Worm (Caenorhabditis elegans): ENCODE results near the gene bmy-1.

bmy-1 gene

DNA sequence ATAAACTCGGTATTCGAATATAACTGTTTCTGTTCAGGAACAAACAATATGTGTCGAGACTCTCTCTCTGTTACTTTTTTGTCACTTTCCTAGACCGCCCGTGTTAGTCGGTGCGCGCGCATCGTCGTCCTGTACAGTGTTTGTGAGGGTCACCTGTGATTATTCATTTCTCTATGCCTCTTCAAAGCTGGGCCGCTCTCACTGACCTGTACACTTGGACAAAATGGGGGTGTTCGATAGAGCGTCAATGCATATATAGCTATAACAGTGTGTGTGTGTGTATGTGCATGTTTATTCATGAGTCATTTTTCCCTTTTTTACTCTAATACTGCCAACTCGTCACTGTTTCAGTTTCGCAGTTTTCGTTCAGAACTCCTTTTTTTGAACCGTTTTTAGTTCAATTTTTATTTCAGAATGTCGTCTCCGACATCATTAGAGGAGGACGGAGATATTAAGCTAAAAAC lies 21.2 kb downstream of the bmy-1 start, which contains the start of gene pkc-3 (continued):
- peak; percentile 37 for TF ChIP-seq F22D6.2 (tag; optimal IDR thresholded peaks at IDR 0.05)
- TF ChIP-seq egl-44 (GFP tag; IDR thresholded peaks at IDR 0.05) = peak; percentile 30; the same call in 1 of the 2 replicates
- TF ChIP-seq repo-1 (tag; optimal IDR thresholded peaks at IDR 0.05) = peak; percentile 79
- peak; percentile 47 for TF ChIP-seq ZK185.1 (tag; optimal IDR thresholded peaks at IDR 0.05; ENCODE audit: poor library complexity, severe bottlenecking)
- TF ChIP-seq fkh-3 (tag; optimal IDR thresholded peaks at IDR 0.05) = no peak
- no peak for TF ChIP-seq T26A5.8 (tag; optimal IDR thresholded peaks at IDR 0.05)
- TF ChIP-seq chd-7 (tag; optimal IDR thresholded peaks at IDR 0.05) = peak; percentile 82
- no peak for TF ChIP-seq mxl-1 (tag; optimal IDR thresholded peaks at IDR 0.05)
- no peak for TF ChIP-seq hlh-12 (tag; optimal IDR thresholded peaks at IDR 0.05)
- no peak for TF ChIP-seq sea-2 (GFP tag; IDR thresholded peaks at IDR 0.05)
- peak; percentile 76 for TF ChIP-seq atf-7 (tag; optimal IDR thresholded peaks at IDR 0.05)
- TF ChIP-seq Y53F4B.3 (GFP tag; IDR thresholded peaks at IDR 0.05) = no peak
- 0 out of 2 replicates have a peak, but pooled peaks have one; percentile 33 for TF ChIP-seq Y79H2A.3 (GFP tag; conservative IDR thresholded peaks at IDR 0.05)
- peak in 1 of 3 experiments; percentile 47 for TF ChIP-seq lin-35 (GFP tag; optimal IDR thresholded peaks at IDR 0.05)
- TF ChIP-seq pbrm-1 (GFP tag; IDR thresholded peaks at IDR 0.05) = peak; percentile 58
- TF ChIP-seq cebp-1 (GFP tag; IDR thresholded peaks at IDR 0.05) = no peak
- TF ChIP-seq cebp-1 (tag; optimal IDR thresholded peaks at IDR 0.05) = peak; percentile 65
- peak; percentile 47; the same call in 1 of the 2 replicates for TF ChIP-seq mcd-1 (GFP tag; IDR thresholded peaks at IDR 0.05)
- no peak for TF ChIP-seq nhr-179 (tag; optimal IDR thresholded peaks at IDR 0.05)
- TF ChIP-seq cebp-2 (GFP tag; IDR thresholded peaks at IDR 0.05) = 0 out of 2 replicates have a peak, but pooled peaks have one; percentile 31
- no peak for TF ChIP-seq unc-62 (GFP tag; optimal IDR thresholded peaks at IDR 0.05)
- no peak for TF ChIP-seq nfya-1 (tag; optimal IDR thresholded peaks at IDR 0.05; ENCODE audit: borderline replicate concordance, insufficient read depth)
- TF ChIP-seq lsy-27 (tag; optimal IDR thresholded peaks at IDR 0.05; ENCODE audit: borderline replicate concordance, insufficient read depth) = no peak
- peak; percentile 44 for TF ChIP-seq lsl-1 (GFP tag; optimal IDR thresholded peaks at IDR 0.05)
- peak; percentile 59 for TF ChIP-seq hmg-1.2 (GFP tag; IDR thresholded peaks at IDR 0.05)
- TF ChIP-seq K12H6.12 (tag; optimal IDR thresholded peaks at IDR 0.05) = peak; percentile 40
- no peak for TF ChIP-seq F10E7.11 (tag; optimal IDR thresholded peaks at IDR 0.05)
- TF ChIP-seq snpc-1.3 (tag; optimal IDR thresholded peaks at IDR 0.05; ENCODE audit: insufficient read depth) = peak; percentile 30
- TF ChIP-seq snpc-4 (GFP tag; optimal IDR thresholded peaks at IDR 0.05) = no peak
- TF ChIP-seq snpc-4 (tag; optimal IDR thresholded peaks at IDR 0.05) = peak; percentile 13 to 64 (median 54)
- no peak for TF ChIP-seq ztf-6 (GFP tag; IDR thresholded peaks at IDR 0.05)
- TF ChIP-seq F57A8.1 (GFP tag; optimal IDR thresholded peaks at IDR 0.05) = no peak
- TF ChIP-seq sdz-38 (tag; optimal IDR thresholded peaks at IDR 0.05) = no peak
- TF ChIP-seq somi-1 (GFP tag; optimal IDR thresholded peaks at IDR 0.05) = no peak
- TF ChIP-seq lag-1 (GFP tag; IDR thresholded peaks at IDR 0.05) = no peak
- no peak for TF ChIP-seq rec-8 (tag; optimal IDR thresholded peaks at IDR 0.05)
- peak; percentile 62 for TF ChIP-seq lin-40 (tag; optimal IDR thresholded peaks at IDR 0.05)
- TF ChIP-seq ccch-3 (GFP tag; optimal IDR thresholded peaks at IDR 0.05) = no peak
- TF ChIP-seq attf-5 (GFP tag; optimal IDR thresholded peaks at IDR 0.05) = peak; percentile 87
- TF ChIP-seq F39B2.1 (GFP tag; IDR thresholded peaks at IDR 0.05) = 0 out of 2 replicates have a peak, but pooled peaks have one; percentile 54
- TF ChIP-seq hrde-1 (tag; optimal IDR thresholded peaks at IDR 0.05; ENCODE audit: borderline replicate concordance) = peak; percentile 3
- no peak for TF ChIP-seq ztf-25 (GFP tag; IDR thresholded peaks at IDR 0.05)
- peak; percentile 92 for TF ChIP-seq B0336.3 (GFP tag; IDR thresholded peaks at IDR 0.05)
- no peak for TF ChIP-seq ztf-3 (GFP tag; optimal IDR thresholded peaks at IDR 0.05)
- no peak for TF ChIP-seq T07F8.4 (tag; optimal IDR thresholded peaks at IDR 0.05)
- TF ChIP-seq nhr-90 (tag; optimal IDR thresholded peaks at IDR 0.05) = peak; percentile 70
- TF ChIP-seq snpc-3.4 (tag; optimal IDR thresholded peaks at IDR 0.05) = peak; percentile 80
- TF ChIP-seq hmg-20 (GFP tag; IDR thresholded peaks at IDR 0.05) = 0 out of 2 replicates have a peak, but pooled peaks have one; percentile 22

Measured in whole organism, young adult.